Worm (Caenorhabditis elegans) whole organism, L2 larva: ENCODE results near the gene C13F10.5.

Experiments used
- ceh-82 ChIP-seq: fragments of 150-350 bp; optimal IDR thresholded peaks from 2 replicates; lab custom pipeline; 2014; ENCODE audit warnings: missing biosample characterization, missing genetic modification characterization
- elt-3 ChIP-seq: sonication (generic microtip); optimal IDR thresholded peaks from 2 replicates; lab custom pipeline; 2017; ENCODE audit warnings: missing biosample characterization, missing genetic modification characterization
- nhr-237 ChIP-seq: fragments of 150-350 bp; optimal IDR thresholded peaks from 2 replicates; lab custom pipeline; 2014; ENCODE audit warnings: missing biosample characterization, missing genetic modification characterization
- snpc-4 ChIP-seq: fragments of 150-350 bp; optimal IDR thresholded peaks from 2 replicates; lab custom pipeline; 2014; ENCODE audit warnings: missing biosample characterization, missing genetic modification characterization
- unc-39 ChIP-seq: fragments of 150-350 bp; optimal IDR thresholded peaks from 2 replicates; lab custom pipeline; 2014; ENCODE audit warnings: missing biosample characterization, missing genetic modification characterization

DNA sequence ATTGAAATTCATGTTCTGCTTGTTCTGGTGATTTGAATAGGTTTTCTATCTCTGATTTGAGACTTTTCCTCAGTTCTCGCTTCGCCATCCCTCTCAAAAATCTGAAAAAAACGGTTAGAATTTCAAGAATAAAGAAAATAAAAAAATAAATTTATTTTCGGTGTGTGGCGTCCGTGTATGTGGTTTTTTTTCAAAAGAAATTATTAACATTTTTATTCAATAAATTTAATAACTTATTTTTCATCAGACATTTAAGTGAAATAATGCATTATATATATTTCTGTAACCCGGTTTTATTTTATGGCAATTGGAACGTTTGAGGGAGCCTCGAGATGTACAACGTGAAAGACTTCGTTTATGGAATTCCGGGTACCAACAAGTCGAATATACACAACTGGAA, 15.8 kb upstream of the C13F10.5 start, which contains the start of gene C05C8.5:
- TF ChIP-seq unc-39 (tag; lab: Kevin White, UChicago) (no peak), nhr-237 (tag; lab: Kevin White, UChicago) (no peak), ceh-82 (no peak), elt-3 (tag; lab: Kevin White, UChicago) (no peak), snpc-4 (tag; lab: Kevin White, UChicago) (no peak)
